Worm (Caenorhabditis elegans): ENCODE results near the gene F49C5.11.
"Not testable (repeated sequence)": the region's sequence is repeated elsewhere in the genome, so short reads cannot be mapped to it uniquely, and the experiment has no call there.

- not testable (repeated sequence) for TF ChIP-seq unc-55 (GFP tag; optimal IDR thresholded peaks at IDR 0.05); ama-1 (optimal IDR thresholded peaks at IDR 0.05); pag-3 (tag; optimal IDR thresholded peaks at IDR 0.05; ENCODE audit: borderline replicate concordance); ceh-24 (tag; optimal IDR thresholded peaks at IDR 0.05)
Observed at ce11 chrII:12536203-12536602, 19.5 kb upstream of the F49C5.11 start, which contains the start of gene F49C5.3.
